Fruit fly (Drosophila melanogaster): ENCODE data around the gene sls.
A peak's percentile ranks its signal among the peaks of the same experiment; 100 is the strongest.

The sls gene

DNA sequence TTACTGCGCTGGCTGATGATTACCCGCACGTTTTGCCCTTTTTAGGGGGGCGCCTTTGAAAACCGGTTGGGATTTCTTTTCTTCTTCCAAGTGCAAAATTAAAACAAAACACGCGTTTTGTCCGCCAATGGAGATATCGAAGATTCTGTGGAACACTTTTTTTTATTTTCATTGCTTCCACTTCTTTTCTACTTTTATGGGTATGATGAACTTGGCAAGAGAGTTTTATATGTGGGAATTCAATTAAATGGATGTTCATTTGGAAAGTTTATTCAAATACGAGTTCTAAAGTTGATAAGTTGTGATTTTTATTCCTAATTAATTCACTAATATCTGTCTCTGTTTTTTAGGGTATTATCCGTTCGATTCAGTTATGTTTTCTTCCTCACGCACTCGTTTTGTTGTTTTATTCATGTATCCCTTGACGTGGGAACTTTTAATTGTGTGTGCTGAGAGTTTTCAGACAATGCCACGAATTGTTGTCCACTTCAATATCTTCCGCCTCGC, 48.7 kb upstream of the sls start (continued):
- TF ChIP-seq Usf (GFP tag; optimal IDR thresholded peaks at IDR 0.05) (no peak), CG18011 (GFP tag; optimal IDR thresholded peaks at IDR 0.05) (no peak), pita (GFP tag; optimal IDR thresholded peaks at IDR 0.05) (no peak), Camta (GFP tag; optimal IDR thresholded peaks at IDR 0.05) (peak; percentile 64), exex (tag; optimal IDR thresholded peaks at IDR 0.05) (no peak), CG14667 (GFP tag; IDR thresholded peaks at IDR 0.05) (peak; percentile 34; the same call in 1 of the 2 replicates), vfl (GFP tag; optimal IDR thresholded peaks at IDR 0.05) (no peak), otp (GFP tag; IDR thresholded peaks at IDR 0.05) (peak; percentile 59; the same call in 1 of the 3 replicates), CG5180 (GFP tag; optimal IDR thresholded peaks at IDR 0.05) (no peak), lola (GFP tag; optimal IDR thresholded peaks at IDR 0.05) (no peak), nmo (GFP tag; optimal IDR thresholded peaks at IDR 0.05) (peak; percentile 29), jing (GFP tag; optimal IDR thresholded peaks at IDR 0.05) (no peak), pum (GFP tag; optimal IDR thresholded peaks at IDR 0.05) (peak; percentile 35), Dll (GFP tag; IDR thresholded peaks at IDR 0.05; ENCODE audit: partially characterized antibody) (no peak), CG1792 (GFP tag; optimal IDR thresholded peaks at IDR 0.05) (no peak), Gug (GFP tag; IDR thresholded peaks at IDR 0.05) (no peak; the same call in 3 of the 4 replicates), ken (GFP tag; IDR thresholded peaks at IDR 0.05) (no peak), Doc2 (GFP tag; IDR thresholded peaks at IDR 0.05) (no peak), Myb (GFP tag; optimal IDR thresholded peaks at IDR 0.05) (no peak), Nf-YA (GFP tag; IDR thresholded peaks at IDR 0.05) (0 out of 2 replicates have a peak, but pooled peaks have one; percentile 29), CG3065 (GFP tag; optimal IDR thresholded peaks at IDR 0.05) (no peak), Six4 (GFP tag; optimal IDR thresholded peaks at IDR 0.05) (peak; percentile 32), CG12769 (tag; optimal IDR thresholded peaks at IDR 0.05) (no peak), Sry-β (GFP tag; optimal IDR thresholded peaks at IDR 0.05) (no peak), Sry-δ (GFP tag; optimal IDR thresholded peaks at IDR 0.05) (no peak), ap (GFP tag; IDR thresholded peaks at IDR 0.05) (0 out of 2 replicates have a peak, but pooled peaks have one; percentile 16), CG10209 (GFP tag; optimal IDR thresholded peaks at IDR 0.05) (no peak), ham (GFP tag; IDR thresholded peaks at IDR 0.05) (no peak), Bgb (GFP tag; IDR thresholded peaks at IDR 0.05; ENCODE audit: partially characterized antibody) (no peak), grn (GFP tag; optimal IDR thresholded peaks at IDR 0.05) (no peak), ase (GFP tag; IDR thresholded peaks at IDR 0.05) (peak; percentile 53; the same call in 1 of the 3 replicates), CG16815 (GFP tag; optimal IDR thresholded peaks at IDR 0.05) (no peak), psq (GFP tag; optimal IDR thresholded peaks at IDR 0.05) (no peak), Bteb2 (GFP tag; optimal IDR thresholded peaks at IDR 0.05) (no peak), yki (optimal IDR thresholded peaks at IDR 0.05) (no peak), Xbp1 (GFP tag; optimal IDR thresholded peaks at IDR 0.05) (peak; percentile 28), pros (GFP tag; optimal IDR thresholded peaks at IDR 0.05) (no peak), Hmx (GFP tag; optimal IDR thresholded peaks at IDR 0.05) (no peak), croc (GFP tag; conservative IDR thresholded peaks at IDR 0.05) (no peak; the same call in 1 of the 3 replicates), CG10654 (GFP tag; optimal IDR thresholded peaks at IDR 0.05) (peak; percentile 35), CG7839 (tag; optimal IDR thresholded peaks at IDR 0.05) (peak; percentile 40), Abd-B (GFP tag; optimal IDR thresholded peaks at IDR 0.05) (peak; percentile 8), CG11560 (tag; IDR thresholded peaks at IDR 0.05) (peak; percentile 40; the same call in 1 of the 3 replicates), CG16813 (GFP tag; IDR thresholded peaks at IDR 0.05; ENCODE audit: partially characterized antibody) (no peak), grau (tag; optimal IDR thresholded peaks at IDR 0.05) (no peak), chif (GFP tag; optimal IDR thresholded peaks at IDR 0.05) (peak in 1 of 2 experiments; percentile 14), mam (GFP tag; optimal IDR thresholded peaks at IDR 0.05) (peak; percentile 23), CG34422 (GFP tag; IDR thresholded peaks at IDR 0.05) (peak; percentile 61; the same call in 2 of the 3 replicates), CG4424 (GFP tag; optimal IDR thresholded peaks at IDR 0.05) (peak; percentile 13), Hey (tag; optimal IDR thresholded peaks at IDR 0.05) (no peak)
